Worm (Caenorhabditis elegans): Measurements from ENCODE around the gene kvs-2.

The kvs-2 gene

ce11 chrV:10635722-10636121 is at the start of gene kvs-2:
Gene kvs-2 (plus strand): TSS chrV:10636022.
- no peak for TF ChIP-seq ztf-11 (tag; optimal IDR thresholded peaks at IDR 0.05)
- no peak for TF ChIP-seq mdl-1 (tag; optimal IDR thresholded peaks at IDR 0.05)
- no peak for TF ChIP-seq lsy-12 (tag; optimal IDR thresholded peaks at IDR 0.05)
- TF ChIP-seq R02D3.7 (tag; optimal IDR thresholded peaks at IDR 0.05): no peak
- TF ChIP-seq ceh-28 (tag; optimal IDR thresholded peaks at IDR 0.05): no peak
- no peak for TF ChIP-seq nhr-237 (tag; optimal IDR thresholded peaks at IDR 0.05)
- TF ChIP-seq snpc-4 (tag; optimal IDR thresholded peaks at IDR 0.05): no peak
- no peak for TF ChIP-seq nhr-11 (tag; optimal IDR thresholded peaks at IDR 0.05)

- no peak for TF ChIP-seq elt-1 (tag; optimal IDR thresholded peaks at IDR 0.05)
- TF ChIP-seq nhr-25 (tag; optimal IDR thresholded peaks at IDR 0.05): no peak
- no peak for TF ChIP-seq nhr-67 (tag; optimal IDR thresholded peaks at IDR 0.05)
- TF ChIP-seq nhr-28 (tag; optimal IDR thresholded peaks at IDR 0.05): no peak
- no peak for TF ChIP-seq jun-1 (tag; optimal IDR thresholded peaks at IDR 0.05)
- TF ChIP-seq ztf-11 (tag; optimal IDR thresholded peaks at IDR 0.05): no peak
- TF ChIP-seq ztf-4 (tag; optimal IDR thresholded peaks at IDR 0.05): no peak
- TF ChIP-seq nhr-237 (tag; optimal IDR thresholded peaks at IDR 0.05): no peak
- TF ChIP-seq daf-12 (tag; optimal IDR thresholded peaks at IDR 0.05): no peak
These were observed 47.1 kb upstream of the kvs-2 start, which contains the start of gene srg-32 for ce11 chrV:10588694-10589093. Gene srg-32 (minus strand): TSS chrV:10588794.

- TF ChIP-seq ceh-28 (tag; optimal IDR thresholded peaks at IDR 0.05): peak; percentile 37
- no peak for TF ChIP-seq ZK546.5 (tag; optimal IDR thresholded peaks at IDR 0.05)
- peak; percentile 70 for TF ChIP-seq elt-2 (tag; optimal IDR thresholded peaks at IDR 0.05)
- TF ChIP-seq pqm-1 (tag; optimal IDR thresholded peaks at IDR 0.05): peak; percentile 6
- no peak for TF ChIP-seq lsy-12 (tag; optimal IDR thresholded peaks at IDR 0.05)
- TF ChIP-seq nhr-12 (tag; optimal IDR thresholded peaks at IDR 0.05): no peak
- TF ChIP-seq pha-4 (tag; optimal IDR thresholded peaks at IDR 0.05): peak; percentile 51
These were observed 45.9 kb upstream of the kvs-2 start, which contains the start of gene ttr-23 for ce11 chrV:10589774-10590528. Gene ttr-23 (minus strand): TSS chrV:10589860.

- TF ChIP-seq hmg-11 (tag; optimal IDR thresholded peaks at IDR 0.05) (no peak), nhr-23 (tag; optimal IDR thresholded peaks at IDR 0.05) (no peak), R02D3.7 (tag; optimal IDR thresholded peaks at IDR 0.05) (no peak), snpc-4 (tag; optimal IDR thresholded peaks at IDR 0.05) (no peak), fos-1 (tag; optimal IDR thresholded peaks at IDR 0.05) (no peak), aly-2 (tag; optimal IDR thresholded peaks at IDR 0.05) (no peak), ceh-28 (tag; optimal IDR thresholded peaks at IDR 0.05) (no peak), egl-27 (tag; optimal IDR thresholded peaks at IDR 0.05) (no peak), pqm-1 (tag; optimal IDR thresholded peaks at IDR 0.05) (no peak), ZK546.5 (tag; optimal IDR thresholded peaks at IDR 0.05) (no peak)
These were observed 43.3 kb upstream of the kvs-2 start, which contains the start of gene T21C9.9 for ce11 chrV:10592479-10592878. Gene T21C9.9 (minus strand): TSS chrV:10592579.

- no peak for TF ChIP-seq fkh-10 (GFP tag; optimal IDR thresholded peaks at IDR 0.05)
- no peak for TF ChIP-seq R02D3.7 (tag; optimal IDR thresholded peaks at IDR 0.05)
- TF ChIP-seq fkh-2 (tag; optimal IDR thresholded peaks at IDR 0.05): no peak
- TF ChIP-seq ceh-16 (tag; optimal IDR thresholded peaks at IDR 0.05): no peak
- no peak for TF ChIP-seq nhr-237 (tag; optimal IDR thresholded peaks at IDR 0.05)
- no peak for TF ChIP-seq nhr-25 (tag; optimal IDR thresholded peaks at IDR 0.05)
- no peak for TF ChIP-seq jun-1 (tag; optimal IDR thresholded peaks at IDR 0.05)
- TF ChIP-seq nfya-1 (tag; optimal IDR thresholded peaks at IDR 0.05; ENCODE audit: insufficient read depth): no peak
- no peak for TF ChIP-seq lin-15B (tag; optimal IDR thresholded peaks at IDR 0.05)
- TF ChIP-seq nhr-67 (tag; optimal IDR thresholded peaks at IDR 0.05): no peak
- TF ChIP-seq elt-2 (tag; optimal IDR thresholded peaks at IDR 0.05): no peak
- TF ChIP-seq nhr-76 (tag; optimal IDR thresholded peaks at IDR 0.05): no peak
- no peak for TF ChIP-seq elt-1 (tag; optimal IDR thresholded peaks at IDR 0.05)
- no peak for TF ChIP-seq daf-12 (tag; optimal IDR thresholded peaks at IDR 0.05)
- TF ChIP-seq nhr-11 (tag; optimal IDR thresholded peaks at IDR 0.05): no peak
- no peak for TF ChIP-seq egl-5 (tag; optimal IDR thresholded peaks at IDR 0.05)
- TF ChIP-seq nhr-77 (tag; optimal IDR thresholded peaks at IDR 0.05): no peak
- TF ChIP-seq ztf-11 (tag; optimal IDR thresholded peaks at IDR 0.05): no peak
- no peak for TF ChIP-seq mdl-1 (tag; optimal IDR thresholded peaks at IDR 0.05)
- TF ChIP-seq mml-1 (tag; optimal IDR thresholded peaks at IDR 0.05): no peak
These were observed 41.0 kb upstream of the kvs-2 start, which contains the start of gene T21C9.11 for ce11 chrV:10594810-10595209. Gene T21C9.11 (minus strand): TSS chrV:10594910.

Data from whole organism, L3 larva.